Fruit fly (Drosophila melanogaster) whole organism, embryonic: Measurements from ENCODE around the gene Arp10.
A peak's percentile ranks its signal among the peaks of the same experiment; 100 is the strongest.

ENCODE experiments used
- B-H2 ChIP-seq: fragments of 200-800 bp; sonication (Bioruptor generic); optimal IDR thresholded peaks from 2 replicates; lab custom pipeline; 2018; ENCODE audit warnings: missing biosample characterization, mild to moderate bottlenecking, missing genetic modification characterization
- Bdp1 ChIP-seq: fragments of 200-800 bp; sonication (Bioruptor generic); optimal IDR thresholded peaks from 3 replicates; lab custom pipeline; 2016; ENCODE audit warnings: missing biosample characterization, missing genetic modification characterization
- CG10321 ChIP-seq: fragments of 200-800 bp; sonication (Bioruptor generic); IDR thresholded peaks from 2 replicates; pipeline ENCODE4 v1.3.6; 2022; ENCODE audit warnings: missing biosample characterization, missing genetic modification characterization
- CG10959 ChIP-seq: fragments of 200-800 bp; sonication (Bioruptor generic); IDR thresholded peaks from 2 replicates; pipeline ENCODE4 v1.3.6; 2022; ENCODE audit warnings: missing biosample characterization, missing genetic modification characterization
- CG11560 ChIP-seq: fragments of 200-800 bp; sonication (Bioruptor generic); IDR thresholded peaks from 3 replicates; pipeline ENCODE4 v1.3.6; 2022; ENCODE audit warnings: missing biosample characterization, missing genetic modification characterization
- CG12299 ChIP-seq: fragments of 200-800 bp; sonication (Bioruptor generic); optimal IDR thresholded peaks from 2 replicates; lab custom pipeline; 2018; ENCODE audit warnings: missing biosample characterization, mild to moderate bottlenecking, missing genetic modification characterization
- CG14965 ChIP-seq: fragments of 200-800 bp; sonication (Bioruptor generic); optimal IDR thresholded peaks from 2 replicates; lab custom pipeline; 2016; ENCODE audit warnings: missing biosample characterization, missing genetic modification characterization, borderline replicate concordance
- CG15479 ChIP-seq: fragments of 200-800 bp; sonication (Bioruptor generic); optimal IDR thresholded peaks from 3 replicates; lab custom pipeline; 2019; ENCODE audit warnings: missing biosample characterization, mild to moderate bottlenecking, missing genetic modification characterization, moderate library complexity
- CG2875 ChIP-seq: fragments of 200-800 bp; sonication (Bioruptor generic); optimal IDR thresholded peaks from 2 replicates; lab custom pipeline; 2017; ENCODE audit warnings: missing biosample characterization, mild to moderate bottlenecking, missing genetic modification characterization, missing genetic modification reagents
- CG30020 ChIP-seq: fragments of 200-800 bp; optimal IDR thresholded peaks from 2 replicates; lab custom pipeline; 2019; ENCODE audit warnings: missing biosample characterization, mild to moderate bottlenecking, missing genetic modification characterization, moderate library complexity
- CG33213 ChIP-seq: fragments of 200-800 bp; sonication (Bioruptor generic); optimal IDR thresholded peaks from 3 replicates; lab custom pipeline; 2016; ENCODE audit warnings: missing biosample characterization, missing genetic modification characterization
- CG34224 ChIP-seq: fragments of 200-800 bp; sonication (Bioruptor generic); IDR thresholded peaks from 3 replicates; pipeline ENCODE4 v1.3.6; 2022; ENCODE audit warnings: missing biosample characterization, missing genetic modification characterization; ENCODE audit not compliant: partially characterized antibody
- CG34422 ChIP-seq: fragments of 200-800 bp; sonication (Bioruptor generic); IDR thresholded peaks from 3 replicates; pipeline ENCODE4 v1.3.6; 2022; ENCODE audit warnings: missing biosample characterization, missing genetic modification characterization
- CG6272 ChIP-seq: fragments of 200-800 bp; sonication (Bioruptor generic); IDR thresholded peaks from 2 replicates; pipeline ENCODE4 v1.3.6; 2022; ENCODE audit warnings: missing biosample characterization, missing genetic modification characterization
- CG6683 ChIP-seq: fragments of 200-800 bp; sonication (Bioruptor generic); optimal IDR thresholded peaks from 2 replicates; lab custom pipeline; 2017; ENCODE audit warnings: missing biosample characterization, mild to moderate bottlenecking, missing genetic modification characterization, missing genetic modification reagents
- CG6813 ChIP-seq: fragments of 200-800 bp; sonication (Bioruptor generic); optimal IDR thresholded peaks from 2 replicates; lab custom pipeline; 2017; ENCODE audit warnings: missing biosample characterization, missing genetic modification characterization, mild to moderate bottlenecking, moderate library complexity, missing genetic modification reagents
- CG7839 ChIP-seq: fragments of 200-800 bp; sonication (Bioruptor generic); optimal IDR thresholded peaks from 3 replicates; lab custom pipeline; 2018; ENCODE audit warnings: missing biosample characterization, mild to moderate bottlenecking, missing genetic modification characterization, moderate library complexity
- CG7963 ChIP-seq: fragments of 200-800 bp; sonication (Bioruptor generic); IDR thresholded peaks from 3 replicates; pipeline ENCODE4 v1.3.6; 2022; ENCODE audit warnings: missing biosample characterization, missing genetic modification characterization; ENCODE audit not compliant: partially characterized antibody
- CG8089 ChIP-seq: fragments of 200-800 bp; sonication (Bioruptor generic); optimal IDR thresholded peaks from 3 replicates; lab custom pipeline; 2016; ENCODE audit warnings: missing biosample characterization, missing genetic modification characterization
- CG8281 ChIP-seq: fragments of 200-800 bp; sonication (Bioruptor generic); optimal IDR thresholded peaks from 2 replicates; lab custom pipeline; 2018; ENCODE audit warnings: missing biosample characterization, mild to moderate bottlenecking, missing genetic modification characterization, moderate library complexity
- CG8359 ChIP-seq: fragments of 200-800 bp; sonication (Bioruptor generic); optimal IDR thresholded peaks from 2 replicates; lab custom pipeline; 2017; ENCODE audit warnings: missing biosample characterization, mild to moderate bottlenecking, missing genetic modification characterization, borderline replicate concordance
- CG8388 ChIP-seq: fragments of 200-800 bp; sonication (Bioruptor generic); optimal IDR thresholded peaks from 2 replicates; lab custom pipeline; 2019; ENCODE audit warnings: missing biosample characterization, mild to moderate bottlenecking, missing genetic modification characterization, moderate library complexity
- CHES-1-like ChIP-seq: fragments of 200-800 bp; sonication (Bioruptor generic); optimal IDR thresholded peaks from 2 replicates; lab custom pipeline; 2016; ENCODE audit warnings: missing biosample characterization, missing genetic modification characterization
- Fer3 ChIP-seq: fragments of 200-800 bp; sonication (Bioruptor generic); optimal IDR thresholded peaks from 2 replicates; lab custom pipeline; 2018; ENCODE audit warnings: missing biosample characterization, mild to moderate bottlenecking, missing genetic modification characterization, moderate library complexity
- HLHmδ ChIP-seq: fragments of 200-800 bp; sonication (Bioruptor generic); optimal IDR thresholded peaks from 2 replicates; lab custom pipeline; 2018; ENCODE audit warnings: missing biosample characterization, mild to moderate bottlenecking, missing genetic modification characterization, moderate library complexity
- Lpt ChIP-seq: fragments of >200 bp; optimal IDR thresholded peaks from 2 replicates; lab custom pipeline; 2018; ENCODE audit warnings: missing biosample characterization, missing genetic modification characterization
- MESR4 ChIP-seq: fragments of 200-800 bp; sonication (Bioruptor generic); optimal IDR thresholded peaks from 2 replicates; lab custom pipeline; 2018; ENCODE audit warnings: missing biosample characterization, mild to moderate bottlenecking, missing genetic modification characterization, moderate library complexity
- Mrtf ChIP-seq: fragments of 200-800 bp; sonication (Bioruptor generic); IDR thresholded peaks from 3 replicates; pipeline ENCODE4 v1.3.6; 2022; ENCODE audit warnings: missing biosample characterization, missing genetic modification characterization
- Scr ChIP-seq: fragments of 200-800 bp; sonication (Bioruptor generic); IDR thresholded peaks from 2 replicates; pipeline ENCODE4 v1.3.6; 2022; ENCODE audit warnings: missing biosample characterization, missing genetic modification characterization; ENCODE audit not compliant: partially characterized antibody
- Spps ChIP-seq: fragments of 200-800 bp; sonication (Bioruptor generic); optimal IDR thresholded peaks from 2 replicates; lab custom pipeline; 2018; ENCODE audit warnings: missing biosample characterization, mild to moderate bottlenecking, missing genetic modification characterization
- Stat92E ChIP-seq, 3 experiments: fragments of >200 bp in 2 of 3; fragments of 200-800 bp in 1 of 3; sonication (Bioruptor generic) in 1 of 3; optimal IDR thresholded peaks; 2 replicates each; lab custom pipeline; 2017 to 2019; ENCODE audit warnings: missing biosample characterization in 3 of 3, missing genetic modification characterization in 3 of 3, mild to moderate bottlenecking in 1 of 3, moderate library complexity in 1 of 3
- Tbp ChIP-seq: fragments of >200 bp; optimal IDR thresholded peaks from 2 replicates; lab custom pipeline; 2018; ENCODE audit warnings: missing biosample characterization, missing genetic modification characterization
- amos ChIP-seq: fragments of 200-800 bp; sonication (Bioruptor generic); IDR thresholded peaks from 2 replicates; pipeline ENCODE4 v1.3.6; 2022; ENCODE audit warnings: missing biosample characterization, missing genetic modification characterization; ENCODE audit not compliant: partially characterized antibody
- btn ChIP-seq: fragments of 200-800 bp; sonication (Bioruptor generic); optimal IDR thresholded peaks from 2 replicates; lab custom pipeline; 2016; ENCODE audit warnings: missing biosample characterization, missing genetic modification characterization
- cato ChIP-seq: fragments of 200-800 bp; sonication (Bioruptor generic); optimal IDR thresholded peaks from 2 replicates; lab custom pipeline; 2016; ENCODE audit warnings: missing biosample characterization, missing genetic modification characterization, borderline replicate concordance
- chinmo ChIP-seq: fragments of 200-800 bp; sonication (Bioruptor generic); IDR thresholded peaks from 4 replicates; pipeline ENCODE4 v1.3.6; 2022; ENCODE audit warnings: missing biosample characterization, missing genetic modification characterization; ENCODE audit not compliant: partially characterized antibody
- crol ChIP-seq: fragments of 200-800 bp; sonication (Bioruptor generic); IDR thresholded peaks from 2 replicates; pipeline ENCODE4 v1.3.6; 2022; ENCODE audit warnings: missing biosample characterization, missing genetic modification characterization
- cwo ChIP-seq: fragments of 200-800 bp; sonication (Bioruptor generic); optimal IDR thresholded peaks from 3 replicates; lab custom pipeline; 2017; ENCODE audit warnings: missing biosample characterization, missing genetic modification characterization, mild to moderate bottlenecking, moderate library complexity, missing genetic modification reagents
- gro ChIP-seq: fragments of 200-800 bp; sonication (Bioruptor generic); optimal IDR thresholded peaks from 2 replicates; lab custom pipeline; 2016; ENCODE audit warnings: missing biosample characterization, missing genetic modification characterization
- knrl ChIP-seq: fragments of 200-800 bp; sonication (Bioruptor generic); IDR thresholded peaks from 3 replicates; pipeline ENCODE4 v1.3.6; 2022; ENCODE audit warnings: missing biosample characterization, missing genetic modification characterization; ENCODE audit not compliant: partially characterized antibody
- oc ChIP-seq: fragments of 200-800 bp; sonication (Bioruptor generic); optimal IDR thresholded peaks from 2 replicates; lab custom pipeline; 2018; ENCODE audit warnings: missing biosample characterization, mild to moderate bottlenecking, missing genetic modification characterization, moderate library complexity
- pfk ChIP-seq: fragments of 200-800 bp; sonication (Bioruptor generic); optimal IDR thresholded peaks from 2 replicates; lab custom pipeline; 2018; ENCODE audit warnings: missing biosample characterization, mild to moderate bottlenecking, missing genetic modification characterization, moderate library complexity
- pzg ChIP-seq: fragments of 200-800 bp; sonication (Bioruptor generic); optimal IDR thresholded peaks from 3 replicates; lab custom pipeline; 2018; ENCODE audit warnings: missing biosample characterization, mild to moderate bottlenecking, missing genetic modification characterization, moderate library complexity
- sc ChIP-seq, 3 experiments: fragments of >200 bp in 2 of 3; fragments of 200-800 bp in 1 of 3; sonication (Bioruptor generic) in 1 of 3; optimal IDR thresholded peaks; 2 replicates in 2 of 3; 3 replicates in 1 of 3; lab custom pipeline; 2017; ENCODE audit warnings: mild to moderate bottlenecking in 1 of 3, missing biosample characterization in 1 of 3, missing genetic modification characterization in 1 of 3, missing genetic modification reagents in 1 of 3
- sens ChIP-seq: fragments of 200-800 bp; sonication (Bioruptor generic); peaks from one replicate; lab custom pipeline; 2016; ENCODE audit warnings: missing biosample characterization, missing genetic modification characterization
- tin ChIP-seq: fragments of 200-800 bp; sonication (Bioruptor generic); optimal IDR thresholded peaks from 3 replicates; lab custom pipeline; 2016; ENCODE audit warnings: missing biosample characterization, missing genetic modification characterization
- tio ChIP-seq: fragments of 200-800 bp; sonication (Bioruptor generic); optimal IDR thresholded peaks from 2 replicates; lab custom pipeline; 2017; ENCODE audit warnings: missing biosample characterization, missing genetic modification characterization, inconsistent platforms
- wdn ChIP-seq: fragments of 200-800 bp; sonication (Bioruptor generic); IDR thresholded peaks from 2 replicates; pipeline ENCODE4 v1.3.6; 2022; ENCODE audit warnings: missing biosample characterization, missing genetic modification characterization

Gene Arp10

DNA sequence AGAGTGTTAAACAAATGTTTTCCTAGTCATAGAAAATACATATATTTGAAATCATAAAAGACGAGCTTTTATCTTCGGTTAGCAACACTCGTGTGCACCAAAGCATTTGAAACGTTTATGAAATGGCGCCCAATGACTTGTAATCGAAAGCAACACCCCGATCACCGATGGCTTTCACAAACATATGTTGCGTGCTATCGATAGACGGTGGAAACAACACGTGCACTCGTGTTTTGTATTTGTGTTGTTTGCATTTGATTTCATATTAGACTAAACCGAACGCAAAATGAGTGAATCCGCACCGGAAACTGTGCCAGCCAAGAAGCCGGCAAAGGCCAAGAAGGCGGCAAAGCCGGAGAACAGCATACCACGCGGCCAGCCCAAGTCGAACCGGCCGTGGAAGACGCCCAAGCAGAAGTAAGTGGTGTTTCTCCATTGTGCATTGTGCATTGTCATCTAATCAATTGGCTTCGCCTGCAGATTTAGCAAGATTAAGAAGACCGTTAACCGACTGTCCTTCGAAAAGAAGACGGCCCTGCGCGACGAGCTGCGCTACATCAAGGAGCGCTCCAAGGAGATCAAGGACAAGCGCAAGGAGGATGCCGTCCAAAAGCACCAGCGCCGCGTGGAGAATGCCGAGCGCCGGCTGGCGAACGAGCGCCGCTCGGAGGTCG, 29.8 kb downstream of the Arp10 start, which contains the start of gene CG14210 (continued):
- TF ChIP-seq CG7839 (tag; lab: Kevin White, UChicago) (no peak), CG6683 (GFP tag; lab: Kevin White, UChicago) (no peak), tin (GFP tag; lab: Kevin White, UChicago) (no peak), cwo (GFP tag; lab: Kevin White, UChicago) (peak; percentile 77), amos (GFP tag; lab: Robert Waterston, UW) (peak; percentile 56; the same call in 1 of the 2 replicates), cato (GFP tag; lab: Kevin White, UChicago) (no peak), knrl (GFP tag; lab: Robert Waterston, UW) (peak; percentile 45; the same call in 2 of the 3 replicates), Lpt (no peak), MESR4 (peak; percentile 57), CG12299 (no peak), Mrtf (GFP tag; lab: Robert Waterston, UW) (no peak), CG2875 (no peak), CG8089 (GFP tag; lab: Kevin White, UChicago) (no peak), tio (no peak), CG10959 (GFP tag; lab: Robert Waterston, UW) (no peak), CG14965 (GFP tag; lab: Kevin White, UChicago) (no peak), CG34422 (GFP tag; lab: Robert Waterston, UW) (no peak; the same call in 2 of the 3 replicates), CG6813 (GFP tag; lab: Kevin White, UChicago) (no peak), sc (optimal IDR thresholded peaks at IDR 0.05; lab: Kevin White, UChicago) (no peak), sc (GFP tag; optimal IDR thresholded peaks at IDR 0.05; lab: Kevin White, UChicago) (no peak), CG30020 (tag; lab: Kevin White, UChicago) (no peak), CG11560 (no peak), Bdp1 (GFP tag; lab: Kevin White, UChicago) (no peak), pfk (peak; percentile 70), CG10321 (GFP tag; lab: Robert Waterston, UW) (no peak), CG6272 (GFP tag; lab: Robert Waterston, UW) (no peak), oc (tag; lab: Kevin White, UChicago) (no peak), sens (GFP tag; lab: Kevin White, UChicago) (peak; percentile 19), CG8359 (GFP tag; lab: Kevin White, UChicago) (no peak), CG8388 (no peak), Scr (peak; percentile 66), pzg (GFP tag; lab: Kevin White, UChicago) (peak; percentile 57), gro (GFP tag; lab: Kevin White, UChicago) (no peak), crol (GFP tag; lab: Robert Waterston, UW) (no peak), CG15479 (GFP tag; lab: Kevin White, UChicago) (no peak), CHES-1-like (no peak), Spps (tag; lab: Kevin White, UChicago) (no peak), wdn (GFP tag; lab: Robert Waterston, UW) (no peak), chinmo (GFP tag; lab: Robert Waterston, UW) (0 out of 4 replicates have a peak, but pooled peaks have one; percentile 55), Tbp (GFP tag; lab: Kevin White, UChicago) (no peak), Fer3 (tag; lab: Kevin White, UChicago) (no peak), CG8281 (tag; lab: Kevin White, UChicago) (no peak), CG33213 (no peak), btn (no peak), Stat92E (GFP tag; optimal IDR thresholded peaks at IDR 0.05; lab: Kevin White, UChicago) (no peak), HLHmδ (GFP tag; lab: Kevin White, UChicago) (no peak), B-H2 (GFP tag; lab: Kevin White, UChicago) (no peak), CG7963 (GFP tag; lab: Robert Waterston, UW) (peak; percentile 66; the same call in 2 of the 3 replicates), CG34224 (GFP tag; lab: Robert Waterston, UW) (peak; percentile 73)
